Fruit fly (Drosophila melanogaster): ENCODE data around the gene CG6664.
A peak's percentile ranks its signal among the peaks of the same experiment; 100 is the strongest.

The CG6664 gene

dm6 chr3L:17015663-17016575 lies at the start of gene CG6664, which contains the start of gene CG7728 (continued):
- TF ChIP-seq dmrt99B (tag; optimal IDR thresholded peaks at IDR 0.05): no peak

dm6 chr3L:17055467-17055877 lies 39.5 kb upstream of the CG6664 start, which contains the start of gene CG7724:
TSS of gene CG7724 (plus strand) at chr3L:17055613.
- TF ChIP-seq sr (GFP tag; IDR thresholded peaks at IDR 0.05): no peak
- TF ChIP-seq tna (GFP tag; IDR thresholded peaks at IDR 0.05; ENCODE audit: partially characterized antibody): peak; percentile 94
- peak; percentile 88 for TF ChIP-seq Bgb (GFP tag; IDR thresholded peaks at IDR 0.05; ENCODE audit: partially characterized antibody)
- TF ChIP-seq disco-r (GFP tag; optimal IDR thresholded peaks at IDR 0.05): no peak
- no peak for TF ChIP-seq CG9817 (tag; optimal IDR thresholded peaks at IDR 0.05)
- TF ChIP-seq CG4730 (GFP tag; IDR thresholded peaks at IDR 0.05): no peak
- TF ChIP-seq CG12769 (tag; optimal IDR thresholded peaks at IDR 0.05): peak; percentile 33
- TF ChIP-seq CG4404 (GFP tag; IDR thresholded peaks at IDR 0.05): no peak
- no peak for TF ChIP-seq dan (GFP tag; IDR thresholded peaks at IDR 0.05)
- TF ChIP-seq sug (tag; optimal IDR thresholded peaks at IDR 0.05): no peak
- no peak for TF ChIP-seq Hr39 (optimal IDR thresholded peaks at IDR 0.05)
- no peak for TF ChIP-seq CG11093 (GFP tag; IDR thresholded peaks at IDR 0.05)
- TF ChIP-seq slbo (GFP tag; IDR thresholded peaks at IDR 0.05): no peak
- TF ChIP-seq ATbp (GFP tag; optimal IDR thresholded peaks at IDR 0.05): no peak
- TF ChIP-seq CG17359 (tag; optimal IDR thresholded peaks at IDR 0.05): no peak
- no peak for TF ChIP-seq rib (GFP tag; IDR thresholded peaks at IDR 0.05)
- no peak for TF ChIP-seq ash1 (GFP tag; optimal IDR thresholded peaks at IDR 0.05)
- no peak for TF ChIP-seq zen (tag; optimal IDR thresholded peaks at IDR 0.05)
- TF ChIP-seq bbx (GFP tag; IDR thresholded peaks at IDR 0.05; ENCODE audit: partially characterized antibody): peak; percentile 88
- TF ChIP-seq fd96Cb (tag; optimal IDR thresholded peaks at IDR 0.05): no peak
- no peak for TF ChIP-seq fd64A (GFP tag; optimal IDR thresholded peaks at IDR 0.05)
- TF ChIP-seq amos (GFP tag; IDR thresholded peaks at IDR 0.05; ENCODE audit: partially characterized antibody): peak; percentile 73; the same call in 1 of the 2 replicates
- no peak; the same call in 2 of the 3 replicates for TF ChIP-seq CG34422 (GFP tag; IDR thresholded peaks at IDR 0.05)
- TF ChIP-seq MESR4 (GFP tag; optimal IDR thresholded peaks at IDR 0.05): no peak
- TF ChIP-seq ftz-f1 (GFP tag; optimal IDR thresholded peaks at IDR 0.05): no peak
- TF ChIP-seq scrt (GFP tag; optimal IDR thresholded peaks at IDR 0.05): no peak
- peak; percentile 31 for TF ChIP-seq Jarid2 (GFP tag; optimal IDR thresholded peaks at IDR 0.05)
- TF ChIP-seq Mad (GFP tag; optimal IDR thresholded peaks at IDR 0.05): no peak
- no peak for TF ChIP-seq ara (GFP tag; IDR thresholded peaks at IDR 0.05)
- TF ChIP-seq gcm (GFP tag; optimal IDR thresholded peaks at IDR 0.05): no peak
- TF ChIP-seq ERR (GFP tag; optimal IDR thresholded peaks at IDR 0.05): no peak
- TF ChIP-seq CG2116 (GFP tag; optimal IDR thresholded peaks at IDR 0.05): peak; percentile 57
- peak; percentile 93 for TF ChIP-seq E2f2 (GFP tag; IDR thresholded peaks at IDR 0.05)
- TF ChIP-seq CG14441 (GFP tag; IDR thresholded peaks at IDR 0.05): no peak
- TF ChIP-seq trh (GFP tag; optimal IDR thresholded peaks at IDR 0.05): no peak
- TF ChIP-seq stwl (tag; optimal IDR thresholded peaks at IDR 0.05): peak; percentile 72
- TF ChIP-seq org-1 (GFP tag; optimal IDR thresholded peaks at IDR 0.05): no peak
- no peak for TF ChIP-seq croc (GFP tag; conservative IDR thresholded peaks at IDR 0.05)
- peak; percentile 43 for TF ChIP-seq inv (GFP tag; IDR thresholded peaks at IDR 0.05; ENCODE audit: partially characterized antibody)
- TF ChIP-seq phol (tag; optimal IDR thresholded peaks at IDR 0.05): no peak
- peak in 1 of 2 experiments; percentile 45 for TF ChIP-seq Eip74EF (GFP tag; optimal IDR thresholded peaks at IDR 0.05)
- TF ChIP-seq Opbp (GFP tag; IDR thresholded peaks at IDR 0.05; ENCODE audit: partially characterized antibody): peak; percentile 84
- no peak for TF ChIP-seq ranshi (GFP tag; IDR thresholded peaks at IDR 0.05)
- TF ChIP-seq Atf6 (GFP tag; IDR thresholded peaks at IDR 0.05): peak; percentile 38; the same call in 1 of the 2 replicates
- peak; percentile 39 for TF ChIP-seq PHDP (tag; optimal IDR thresholded peaks at IDR 0.05)
